Worm (Caenorhabditis elegans): Measurements from ENCODE around the gene gldc-1.

Gene gldc-1

DNA sequence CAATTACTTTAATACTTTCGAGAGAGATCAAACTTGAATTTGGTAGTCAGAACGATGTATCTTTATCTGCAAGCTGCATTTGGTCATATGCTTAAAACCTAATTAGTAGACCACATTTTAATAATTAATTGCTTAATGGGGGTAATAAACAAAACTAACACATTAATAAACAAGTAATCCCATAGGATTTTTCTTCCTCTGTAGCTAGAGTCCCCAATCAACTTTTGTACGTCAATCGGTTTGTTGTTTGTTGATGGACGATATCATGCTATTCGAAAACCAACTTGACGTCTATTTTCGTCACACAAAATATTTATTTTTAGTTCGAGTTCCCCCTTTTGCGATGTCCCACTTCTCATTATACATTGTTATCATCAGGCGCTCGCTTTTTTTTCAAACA, 51.3 kb downstream of the gldc-1 start:
- no peak for TF ChIP-seq sem-2 (GFP tag; optimal IDR thresholded peaks at IDR 0.05)
- no peak for TF ChIP-seq lsy-2 (tag; optimal IDR thresholded peaks at IDR 0.05)
- no peak for TF ChIP-seq ham-2 (GFP tag; optimal IDR thresholded peaks at IDR 0.05)
- no peak for TF ChIP-seq ceh-43 (GFP tag; optimal IDR thresholded peaks at IDR 0.05)
- TF ChIP-seq snpc-4 (tag; optimal IDR thresholded peaks at IDR 0.05), result no peak
- no peak for TF ChIP-seq elt-3 (tag; optimal IDR thresholded peaks at IDR 0.05)
- no peak for TF ChIP-seq lin-32 (GFP tag; optimal IDR thresholded peaks at IDR 0.05)
- no peak for TF ChIP-seq elt-1 (tag; optimal IDR thresholded peaks at IDR 0.05; ENCODE audit: borderline replicate concordance, insufficient read depth)
- TF ChIP-seq nhr-2 (tag; optimal IDR thresholded peaks at IDR 0.05), result no peak
- TF ChIP-seq hlh-1 (tag; optimal IDR thresholded peaks at IDR 0.05), result no peak
- TF ChIP-seq ztf-11 (tag; optimal IDR thresholded peaks at IDR 0.05), result no peak
- TF ChIP-seq nhr-12 (tag; optimal IDR thresholded peaks at IDR 0.05), result no peak
- TF ChIP-seq unc-39 (tag; optimal IDR thresholded peaks at IDR 0.05), result no peak
- no peak for TF ChIP-seq unc-62 (GFP tag; optimal IDR thresholded peaks at IDR 0.05)
- TF ChIP-seq ces-1 (GFP tag; optimal IDR thresholded peaks at IDR 0.05), result no peak
